Worm (Caenorhabditis elegans) whole organism, L4 larva: ENCODE measurements around the gene ZK470.14.

Source experiments
- ZK546.5 ChIP-seq, 2 experiments: sonication (generic microtip); optimal IDR thresholded peaks; 2 replicates each; lab custom pipeline; 2017; ENCODE audit warnings: missing biosample characterization in 2 of 2, missing genetic modification characterization in 2 of 2
- ceh-44 ChIP-seq: fragments of 200-800 bp; sonication (Bioruptor generic); IDR thresholded peaks from 2 replicates; pipeline ENCODE4 v1.3.6; 2022; ENCODE audit warnings: missing genetic modification reagents, missing genetic modification characterization, missing compliant biosample characterization
- egl-27 ChIP-seq: sonication (generic microtip); optimal IDR thresholded peaks from 3 replicates; lab custom pipeline; 2017; ENCODE audit warnings: missing biosample characterization, missing genetic modification reagents, missing genetic modification characterization
- lir-3 ChIP-seq: sonication (generic microtip); optimal IDR thresholded peaks from 2 replicates; lab custom pipeline; 2016; ENCODE audit warnings: mild to moderate bottlenecking, missing genetic modification characterization, missing compliant biosample characterization
- mdl-1 ChIP-seq, 2 experiments: fragments of 150-350 bp in 1 of 2; sonication (generic microtip) in 1 of 2; optimal IDR thresholded peaks; 2 replicates each; lab custom pipeline; 2014 to 2017; ENCODE audit warnings: missing biosample characterization in 2 of 2, missing genetic modification characterization in 2 of 2
- nhr-28 ChIP-seq: fragments of 150-350 bp; optimal IDR thresholded peaks from 2 replicates; lab custom pipeline; 2014; ENCODE audit warnings: missing biosample characterization, missing genetic modification characterization
- zag-1 ChIP-seq: fragments of 150-350 bp; optimal IDR thresholded peaks from 2 replicates; lab custom pipeline; 2014; ENCODE audit warnings: missing biosample characterization, missing genetic modification characterization

DNA sequence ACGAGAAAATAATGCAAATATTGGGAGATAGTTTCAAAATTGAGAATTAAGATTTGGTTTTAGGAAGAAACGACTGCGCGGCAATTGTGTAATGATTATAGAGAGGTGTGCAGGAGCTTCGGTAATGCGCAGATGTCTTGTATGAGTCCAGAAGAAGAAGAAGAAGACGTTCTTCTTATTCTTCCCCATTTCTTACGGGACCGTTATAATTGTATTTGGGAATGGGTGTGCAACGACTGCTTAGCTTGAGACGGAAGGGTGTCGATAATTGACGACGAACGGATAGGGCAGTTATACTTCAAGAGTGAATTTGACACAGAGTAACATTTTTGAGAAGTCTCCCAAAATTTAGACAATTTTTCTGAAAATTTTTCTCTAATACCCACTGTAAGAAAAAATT is 38.6 kb upstream of the ZK470.14 start:
- no peak for TF ChIP-seq egl-27 (tag; lab: Kevin White, UChicago)
- TF ChIP-seq zag-1 (tag; lab: Kevin White, UChicago) = no peak
- no peak for TF ChIP-seq ZK546.5 (tag; optimal IDR thresholded peaks at IDR 0.05; lab: Kevin White, UChicago)
- no peak for TF ChIP-seq ceh-44 (GFP tag; lab: Robert Waterston, UW)
- no peak for TF ChIP-seq mdl-1 (tag; optimal IDR thresholded peaks at IDR 0.05; lab: Kevin White, UChicago)
- TF ChIP-seq lir-3 (tag; lab: Kevin White, UChicago) = no peak
- TF ChIP-seq nhr-28 (tag; lab: Kevin White, UChicago) = no peak
